Worm (Caenorhabditis elegans) whole organism, L1 larva: Measurements from ENCODE around the gene F41C3.2.

Experiments used
- C04F5.9 ChIP-seq: sonication (generic microtip); optimal IDR thresholded peaks from 2 replicates; lab custom pipeline; 2016; ENCODE audit warnings: missing genetic modification characterization, missing compliant biosample characterization
- aly-2 ChIP-seq: fragments of 150-350 bp; optimal IDR thresholded peaks from 2 replicates; lab custom pipeline; 2014; ENCODE audit warnings: missing biosample characterization, missing genetic modification characterization
- blmp-1 ChIP-seq: fragments of 150-350 bp; optimal IDR thresholded peaks from 2 replicates; lab custom pipeline; 2014; ENCODE audit warnings: missing biosample characterization, missing genetic modification characterization
- ceh-63 ChIP-seq: fragments of 200-800 bp; sonication (Bioruptor generic); optimal IDR thresholded peaks from 2 replicates; lab custom pipeline; 2018; ENCODE audit warnings: mild to moderate bottlenecking, missing genetic modification characterization, missing compliant biosample characterization
- ceh-8 ChIP-seq: fragments of 200-800 bp; sonication (Bioruptor generic); optimal IDR thresholded peaks from 2 replicates; lab custom pipeline; 2018; ENCODE audit warnings: mild to moderate bottlenecking, missing genetic modification characterization, moderate library complexity, missing compliant biosample characterization
- ceh-82 ChIP-seq, 3 experiments: fragments of 150-350 bp in 1 of 3; sonication (generic microtip) in 2 of 3; optimal IDR thresholded peaks; 2 replicates each; lab custom pipeline; 2014 to 2017; ENCODE audit warnings: missing biosample characterization in 3 of 3, missing genetic modification characterization in 3 of 3
- ceh-88 ChIP-seq: fragments of 200-800 bp; sonication (Bioruptor generic); IDR thresholded peaks from 2 replicates; pipeline ENCODE4 v1.3.6; 2022; ENCODE audit warnings: missing genetic modification characterization, missing compliant biosample characterization
- ces-1 ChIP-seq: fragments of 150-350 bp; optimal IDR thresholded peaks from 2 replicates; lab custom pipeline; 2014; ENCODE audit warnings: missing biosample characterization, missing genetic modification reagents, missing genetic modification characterization
- dpl-1 ChIP-seq, 3 experiments: fragments of 150-350 bp in 2 of 3; sonication (generic microtip) in 1 of 3; optimal IDR thresholded peaks; 2 replicates each; lab custom pipeline; 2014 to 2017; ENCODE audit warnings: missing biosample characterization in 3 of 3, missing genetic modification characterization in 3 of 3, missing genetic modification reagents in 3 of 3
- dsc-1 ChIP-seq: sonication (generic microtip); optimal IDR thresholded peaks from 2 replicates; lab custom pipeline; 2016; ENCODE audit warnings: mild to moderate bottlenecking, missing genetic modification characterization, missing compliant biosample characterization
- efl-1 ChIP-seq, 4 experiments: fragments of 150-350 bp; optimal IDR thresholded peaks in 3 of 4; peaks in 1 of 4; 1 replicate in 1 of 4; 2 replicates in 3 of 4; lab custom pipeline; 2014; ENCODE audit warnings: missing biosample characterization in 2 of 4, missing genetic modification characterization in 2 of 4, missing genetic modification reagents in 2 of 4
- egl-13 ChIP-seq: sonication (generic microtip); optimal IDR thresholded peaks from 2 replicates; lab custom pipeline; 2016; ENCODE audit warnings: missing genotype, missing genetic modification reagents, missing genetic modification characterization, missing compliant biosample characterization
- elt-2 ChIP-seq: sonication (generic microtip); optimal IDR thresholded peaks from 2 replicates; lab custom pipeline; 2016; ENCODE audit warnings: missing genetic modification characterization, mild to moderate bottlenecking, inconsistent platforms, missing compliant biosample characterization, missing genetic modification reagents
- elt-3 ChIP-seq, 6 experiments: fragments of 150-350 bp in 1 of 6; sonication (generic microtip); optimal IDR thresholded peaks; 2 replicates each; lab custom pipeline; 2017 to 2018; ENCODE audit warnings: missing biosample characterization in 6 of 6, missing genetic modification characterization in 6 of 6, inconsistent platforms in 1 of 6
- fkh-8 ChIP-seq: sonication (generic microtip); optimal IDR thresholded peaks from 2 replicates; lab custom pipeline; 2016; ENCODE audit warnings: mild to moderate bottlenecking, missing genetic modification characterization, missing compliant biosample characterization
- grh-1 ChIP-seq: fragments of 200-800 bp; sonication (Bioruptor generic); IDR thresholded peaks from 2 replicates; pipeline ENCODE4 v1.3.6; 2022; ENCODE audit warnings: missing genetic modification reagents, missing genetic modification characterization, missing compliant biosample characterization
- jun-1 ChIP-seq: fragments of 150-350 bp; optimal IDR thresholded peaks from 2 replicates; lab custom pipeline; 2014; ENCODE audit warnings: missing biosample characterization, missing genetic modification reagents, missing genetic modification characterization
- lin-13 ChIP-seq: fragments of 150-350 bp; optimal IDR thresholded peaks from 2 replicates; lab custom pipeline; 2014; ENCODE audit warnings: missing biosample characterization, missing genetic modification reagents, missing genetic modification characterization
- lin-14 ChIP-seq: fragments of 200-800 bp; sonication (Bioruptor generic); optimal IDR thresholded peaks from 2 replicates; lab custom pipeline; 2018; ENCODE audit warnings: mild to moderate bottlenecking, missing genetic modification characterization, moderate library complexity, missing compliant biosample characterization
- lin-15B ChIP-seq: fragments of 150-350 bp; sonication (generic microtip); optimal IDR thresholded peaks from 3 replicates; lab custom pipeline; 2014; ENCODE audit warnings: missing biosample characterization, missing genetic modification characterization
- lin-35 ChIP-seq, 2 experiments: fragments of 150-350 bp; optimal IDR thresholded peaks; 2 replicates each; lab custom pipeline; 2014; ENCODE audit warnings: missing biosample characterization in 2 of 2, missing genetic modification characterization in 2 of 2, missing genetic modification reagents in 2 of 2
- lir-3 ChIP-seq: sonication (generic microtip); optimal IDR thresholded peaks from 2 replicates; lab custom pipeline; 2016; ENCODE audit warnings: mild to moderate bottlenecking, missing genetic modification characterization, moderate library complexity, missing compliant biosample characterization; ENCODE audit not compliant: poor library complexity
- lsy-2 ChIP-seq, 2 experiments: fragments of 150-350 bp; optimal IDR thresholded peaks; 2 replicates each; lab custom pipeline; 2014; ENCODE audit warnings: missing biosample characterization in 2 of 2, missing genetic modification characterization in 2 of 2
- mab-9 ChIP-seq: fragments of 200-800 bp; sonication (Bioruptor generic); IDR thresholded peaks from 2 replicates; pipeline ENCODE4 v1.3.6; 2022; ENCODE audit warnings: missing genetic modification reagents, missing genetic modification characterization, missing compliant biosample characterization
- mdl-1 ChIP-seq, 2 experiments: fragments of 150-350 bp; optimal IDR thresholded peaks; 2 replicates each; lab custom pipeline; 2014 to 2017; ENCODE audit warnings: missing biosample characterization in 2 of 2, missing genetic modification characterization in 2 of 2, inconsistent platforms in 1 of 2
- mep-1 ChIP-seq: fragments of 150-350 bp; optimal IDR thresholded peaks from 2 replicates; lab custom pipeline; 2014; ENCODE audit warnings: missing biosample characterization, missing genetic modification characterization
- nhr-19 ChIP-seq: fragments of 200-800 bp; sonication (Bioruptor generic); conservative IDR thresholded peaks from 2 replicates; pipeline ENCODE4 v1.3.6; 2022; ENCODE audit warnings: missing genetic modification characterization, missing compliant biosample characterization
- nhr-20 ChIP-seq: sonication (generic microtip); optimal IDR thresholded peaks from 2 replicates; lab custom pipeline; 2016; ENCODE audit warnings: mild to moderate bottlenecking, missing genetic modification characterization, missing compliant biosample characterization
- nhr-237 ChIP-seq: fragments of 150-350 bp; optimal IDR thresholded peaks from 2 replicates; lab custom pipeline; 2014; ENCODE audit warnings: missing biosample characterization, missing genetic modification characterization
- nhr-47 ChIP-seq: sonication (generic microtip); optimal IDR thresholded peaks from 2 replicates; lab custom pipeline; 2016; ENCODE audit warnings: mild to moderate bottlenecking, missing genetic modification characterization, moderate library complexity, missing compliant biosample characterization
- nhr-71 ChIP-seq: sonication (generic microtip); optimal IDR thresholded peaks from 2 replicates; lab custom pipeline; 2016; ENCODE audit warnings: mild to moderate bottlenecking, missing genetic modification characterization, moderate library complexity, missing compliant biosample characterization
- nhr-77 ChIP-seq: fragments of 150-350 bp; optimal IDR thresholded peaks from 2 replicates; lab custom pipeline; 2014; ENCODE audit warnings: missing biosample characterization, missing genetic modification characterization
- nhr-84 ChIP-seq: sonication (generic microtip); optimal IDR thresholded peaks from 2 replicates; lab custom pipeline; 2017; ENCODE audit warnings: missing biosample characterization, missing genetic modification characterization
- nhr-85 ChIP-seq: sonication (generic microtip); peaks from one replicate; lab custom pipeline; 2016; ENCODE audit warnings: missing genetic modification characterization, inconsistent platforms, missing compliant biosample characterization
- nhr-90 ChIP-seq: sonication (generic microtip); optimal IDR thresholded peaks from 2 replicates; lab custom pipeline; 2016; ENCODE audit warnings: mild to moderate bottlenecking, missing genetic modification characterization, missing compliant biosample characterization; ENCODE audit not compliant: poor library complexity
- pax-3 ChIP-seq: fragments of 200-800 bp; sonication (Bioruptor generic); optimal IDR thresholded peaks from 2 replicates; lab custom pipeline; 2018; ENCODE audit warnings: mild to moderate bottlenecking, missing genetic modification characterization, moderate library complexity, missing compliant biosample characterization
- rnt-1 ChIP-seq: sonication (generic microtip); optimal IDR thresholded peaks from 2 replicates; lab custom pipeline; 2016; ENCODE audit warnings: mild to moderate bottlenecking, missing genetic modification characterization, moderate library complexity, missing compliant biosample characterization
- skn-1 ChIP-seq: fragments of 150-350 bp; optimal IDR thresholded peaks from 2 replicates; lab custom pipeline; 2014; ENCODE audit warnings: missing biosample characterization, missing genetic modification characterization
- snu-23 ChIP-seq: sonication (generic microtip); optimal IDR thresholded peaks from 2 replicates; lab custom pipeline; 2016; ENCODE audit warnings: missing genetic modification characterization, missing compliant biosample characterization
- sox-4 ChIP-seq: sonication (generic microtip); optimal IDR thresholded peaks from 2 replicates; lab custom pipeline; 2016; ENCODE audit warnings: missing genetic modification characterization, missing compliant biosample characterization
- swsn-7 ChIP-seq: sonication (generic microtip); optimal IDR thresholded peaks from 2 replicates; lab custom pipeline; 2016; ENCODE audit warnings: missing genetic modification characterization, missing compliant biosample characterization
- tbx-2 ChIP-seq: sonication (generic microtip); optimal IDR thresholded peaks from 2 replicates; lab custom pipeline; 2016; ENCODE audit warnings: missing genetic modification characterization, missing compliant biosample characterization
- unc-86 ChIP-seq: sonication (generic microtip); optimal IDR thresholded peaks from 2 replicates; lab custom pipeline; 2016; ENCODE audit warnings: missing genetic modification characterization, missing compliant biosample characterization
- unc-98 ChIP-seq: fragments of 200-800 bp; sonication (Bioruptor generic); IDR thresholded peaks from 2 replicates; pipeline ENCODE4 v1.3.6; 2022; ENCODE audit warnings: missing genetic modification characterization, missing compliant biosample characterization
- vab-15 ChIP-seq: sonication (generic microtip); optimal IDR thresholded peaks from 2 replicates; lab custom pipeline; 2017; ENCODE audit warnings: missing genotype, mild to moderate bottlenecking, missing genetic modification characterization, missing compliant biosample characterization
- ztf-11 ChIP-seq, 2 experiments: sonication (generic microtip); optimal IDR thresholded peaks; 2 replicates each; lab custom pipeline; 2016 to 2017; ENCODE audit warnings: missing genetic modification characterization in 2 of 2, missing biosample characterization in 1 of 2, missing compliant biosample characterization in 1 of 2

The F41C3.2 gene

ce11 chrII:4749581-4749980 is at the start of gene F41C3.2:
Gene F41C3.2, plus strand, starts transcription at chrII:4749968.
- TF ChIP-seq lin-14 (GFP tag; lab: Kevin White, UChicago), result peak; percentile 17
- TF ChIP-seq ces-1 (GFP tag; lab: Kevin White, UChicago), result no peak
- TF ChIP-seq jun-1, result no peak
- no peak for TF ChIP-seq C04F5.9 (tag; lab: Kevin White, UChicago)
- TF ChIP-seq unc-86, result no peak
- TF ChIP-seq nhr-47, result peak; percentile 26
- TF ChIP-seq nhr-90, result peak; percentile 56
- TF ChIP-seq nhr-71 (tag; lab: Kevin White, UChicago), result peak; percentile 22
- TF ChIP-seq ceh-63 (GFP tag; lab: Kevin White, UChicago), result no peak
- TF ChIP-seq nhr-20 (tag; lab: Kevin White, UChicago), result peak; percentile 18
- peak; percentile 83 for TF ChIP-seq nhr-85
- no peak for TF ChIP-seq tbx-2
- peak in 1 of 2 experiments; percentile 58 for TF ChIP-seq lsy-2 (tag; optimal IDR thresholded peaks at IDR 0.05; lab: Kevin White, UChicago)
- TF ChIP-seq nhr-84 (tag; lab: Kevin White, UChicago), result no peak
- TF ChIP-seq snu-23, result peak; percentile 6
- peak in 3 of 6 experiments; percentile 18 to 83 (median 35) for TF ChIP-seq elt-3 (tag; optimal IDR thresholded peaks at IDR 0.05; lab: Kevin White, UChicago)
- no peak for TF ChIP-seq ceh-88

DNA sequence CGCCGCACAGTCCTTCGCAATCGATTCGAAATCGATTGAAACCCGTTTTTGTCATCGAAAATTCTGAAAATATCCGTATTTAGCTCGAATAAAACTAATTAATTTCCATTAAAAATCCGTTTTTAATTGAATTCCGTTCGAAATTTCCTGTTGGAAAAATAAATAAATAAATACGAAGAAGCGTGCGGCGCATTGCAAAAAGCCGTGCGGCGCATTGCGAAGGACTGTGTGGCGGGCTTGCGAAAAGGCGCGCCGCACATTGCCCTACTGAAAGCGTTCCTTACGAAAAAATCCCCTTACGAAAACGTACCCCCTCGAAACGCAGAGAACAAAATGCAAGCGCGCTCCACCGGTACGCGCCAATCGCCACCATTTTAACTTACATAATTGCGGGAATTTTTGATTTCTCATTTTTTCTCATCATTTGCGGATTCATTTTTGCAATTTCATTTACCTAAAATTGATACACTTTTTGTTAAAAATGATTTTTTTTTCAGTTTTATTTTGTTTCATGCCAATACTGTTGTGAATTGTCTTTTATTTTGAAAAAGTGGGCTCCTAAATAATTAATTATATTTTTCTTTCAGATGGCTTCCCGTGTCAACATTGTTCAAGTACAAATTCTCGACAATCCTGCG is 48.2 kb upstream of the F41C3.2 start, which contains the start of gene unc-85:
Gene unc-85, plus strand, starts transcription at position 588 of the 638 bp plus-strand sequence.
- peak; percentile 40 for TF ChIP-seq sox-4 (tag; lab: Kevin White, UChicago)
- peak; percentile 25 for TF ChIP-seq aly-2 (tag; lab: Kevin White, UChicago)
- peak; percentile 43 to 80 for TF ChIP-seq lin-35 (GFP tag; optimal IDR thresholded peaks at IDR 0.05; lab: Kevin White, UChicago)
- TF ChIP-seq grh-1 (GFP tag; lab: Robert Waterston, UW), result peak; percentile 84
- TF ChIP-seq fkh-8 (tag; lab: Kevin White, UChicago), result peak; percentile 54
- peak; percentile 71 for TF ChIP-seq lin-15B (tag; lab: Kevin White, UChicago)
- peak in 2 of 3 experiments; percentile 24 to 65 for TF ChIP-seq ceh-82 (tag; optimal IDR thresholded peaks at IDR 0.05; lab: Kevin White, UChicago)
- TF ChIP-seq unc-98, result peak; percentile 58; the same call in 1 of the 2 replicates
- TF ChIP-seq jun-1, result peak; percentile 52
- TF ChIP-seq blmp-1 (tag; lab: Kevin White, UChicago), result peak; percentile 20
- TF ChIP-seq egl-13, result peak; percentile 52
- TF ChIP-seq lir-3 (tag; lab: Kevin White, UChicago), result peak; percentile 65
- peak; percentile 69 for TF ChIP-seq tbx-2
- peak; percentile 60 for TF ChIP-seq elt-2 (tag; lab: Kevin White, UChicago)
- TF ChIP-seq mab-9 (GFP tag; lab: Robert Waterston, UW), result peak; percentile 69
- TF ChIP-seq ztf-11 (tag; optimal IDR thresholded peaks at IDR 0.05; lab: Kevin White, UChicago), result peak in 1 of 2 experiments; percentile 29
- peak; percentile 44 to 80 (median 70) for TF ChIP-seq dpl-1 (GFP tag; optimal IDR thresholded peaks at IDR 0.05; lab: Kevin White, UChicago)
- peak; percentile 45 for TF ChIP-seq skn-1 (tag; lab: Kevin White, UChicago)
- TF ChIP-seq vab-15 (tag; lab: Kevin White, UChicago), result peak; percentile 8
- peak; percentile 73 for TF ChIP-seq swsn-7 (tag; lab: Kevin White, UChicago)
- TF ChIP-seq ceh-8 (GFP tag; lab: Kevin White, UChicago), result peak; percentile 19
- TF ChIP-seq lsy-2 (tag; optimal IDR thresholded peaks at IDR 0.05; lab: Kevin White, UChicago), result peak; percentile 72 to 88
- peak; percentile 83 for TF ChIP-seq lin-14 (GFP tag; lab: Kevin White, UChicago)
- peak; percentile 3 for TF ChIP-seq nhr-237 (tag; lab: Kevin White, UChicago)
- TF ChIP-seq snu-23, result peak; percentile 76
- TF ChIP-seq nhr-90, result peak; percentile 77
- peak in 1 of 2 experiments; percentile 8 for TF ChIP-seq mdl-1 (tag; optimal IDR thresholded peaks at IDR 0.05; lab: Kevin White, UChicago)
- peak in 1 of 6 experiments; percentile 18 for TF ChIP-seq elt-3 (tag; optimal IDR thresholded peaks at IDR 0.05; lab: Kevin White, UChicago)
- peak; percentile 44 for TF ChIP-seq lin-13 (GFP tag; lab: Kevin White, UChicago)
- peak; percentile 73 for TF ChIP-seq nhr-20 (tag; lab: Kevin White, UChicago)
- TF ChIP-seq rnt-1, result peak; percentile 70
- TF ChIP-seq mep-1 (tag; lab: Kevin White, UChicago), result peak; percentile 28
- peak; percentile 89 for TF ChIP-seq nhr-85
- TF ChIP-seq pax-3 (tag; lab: Kevin White, UChicago), result peak; percentile 36
- peak; percentile 74 to 76 for TF ChIP-seq efl-1 (optimal IDR thresholded peaks at IDR 0.05; lab: Kevin White, UChicago)
- TF ChIP-seq efl-1 (GFP tag; optimal IDR thresholded peaks at IDR 0.05 in 1 of 2; lab: Kevin White, UChicago), result peak; percentile 71 to 96
- TF ChIP-seq nhr-19 (GFP tag; lab: Robert Waterston, UW), result peak; percentile 94
- peak; percentile 63 for TF ChIP-seq unc-86
- peak; percentile 47 for TF ChIP-seq dsc-1 (tag; lab: Kevin White, UChicago)
- peak; percentile 22 for TF ChIP-seq nhr-77 (tag; lab: Kevin White, UChicago)
- peak; percentile 82 for TF ChIP-seq nhr-47
- peak; percentile 87 for TF ChIP-seq nhr-71 (tag; lab: Kevin White, UChicago)
- peak; percentile 28 for TF ChIP-seq C04F5.9 (tag; lab: Kevin White, UChicago)
